Worm (Caenorhabditis elegans) whole organism, late embryonic: ENCODE results near the gene iars-1.

Experiments
- elt-2 ChIP-seq: sonication (generic microtip); optimal IDR thresholded peaks from 2 replicates; lab custom pipeline; 2016; ENCODE audit warnings: missing genetic modification reagents, missing genetic modification characterization, missing compliant biosample characterization
- hlh-6 ChIP-seq: sonication (generic microtip); optimal IDR thresholded peaks from 2 replicates; lab custom pipeline; 2016; ENCODE audit warnings: missing genotype, missing genetic modification characterization, missing compliant biosample characterization

DNA sequence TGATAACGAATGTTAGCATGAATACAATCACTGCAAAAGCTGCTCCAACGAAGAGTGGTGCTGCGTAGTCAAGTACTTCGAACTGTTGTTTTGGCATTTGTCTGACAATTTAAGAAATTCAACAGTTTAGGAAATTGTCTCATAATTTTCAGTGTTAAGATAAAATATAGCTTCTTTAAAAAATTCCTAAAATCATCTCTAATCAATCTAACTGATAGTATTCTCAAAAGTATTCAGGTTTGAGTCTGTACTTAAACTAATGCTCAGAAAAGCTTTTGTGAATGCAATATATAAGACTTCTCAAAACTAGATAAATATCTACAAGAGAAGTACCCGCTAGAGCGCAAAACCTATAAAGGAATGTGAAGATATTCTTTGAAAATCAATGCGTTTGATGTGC is 26.5 kb downstream of the iars-1 start, which contains the start of gene R10H10.4:
- TF ChIP-seq hlh-6 (tag; lab: Kevin White, UChicago) (no peak), elt-2 (tag; lab: Kevin White, UChicago) (no peak)
